Worm (Caenorhabditis elegans): Measurements from ENCODE around the gene daf-4.

The daf-4 gene

ce11 chrIII:5601999-5602398 lies 22.9 kb upstream of the daf-4 start (continued):
- TF ChIP-seq ama-1 (optimal IDR thresholded peaks at IDR 0.05), result no peak
- TF ChIP-seq lin-11 (tag; optimal IDR thresholded peaks at IDR 0.05), result no peak
- no peak for TF ChIP-seq aly-2 (tag; optimal IDR thresholded peaks at IDR 0.05)
- no peak for TF ChIP-seq blmp-1 (tag; optimal IDR thresholded peaks at IDR 0.05; ENCODE audit: insufficient read depth)
- no peak for TF ChIP-seq nhr-11 (tag; optimal IDR thresholded peaks at IDR 0.05)
- no peak for TF ChIP-seq ztf-11 (tag; optimal IDR thresholded peaks at IDR 0.05)

ce11 chrIII:5603439-5603986 lies 21.4 kb upstream of the daf-4 start, which contains the start of gene madf-11:
Gene madf-11 (minus strand): TSS chrIII:5603489.
- TF ChIP-seq Y55F3AM.14 (GFP tag; optimal IDR thresholded peaks at IDR 0.05), result no peak
- TF ChIP-seq unc-39 (tag; optimal IDR thresholded peaks at IDR 0.05), result no peak
- TF ChIP-seq ceh-16 (tag; optimal IDR thresholded peaks at IDR 0.05), result no peak
- TF ChIP-seq nhr-10 (tag; optimal IDR thresholded peaks at IDR 0.05), result no peak
- peak; percentile 36 to 81 for TF ChIP-seq lsy-2 (tag; optimal IDR thresholded peaks at IDR 0.05)
- TF ChIP-seq elt-1 (tag; optimal IDR thresholded peaks at IDR 0.05), result no peak
- TF ChIP-seq nhr-11 (tag; optimal IDR thresholded peaks at IDR 0.05), result no peak
- peak; percentile 4 for TF ChIP-seq blmp-1 (tag; optimal IDR thresholded peaks at IDR 0.05; ENCODE audit: insufficient read depth)
- TF ChIP-seq crh-2 (tag; optimal IDR thresholded peaks at IDR 0.05), result peak; percentile 62
- peak; percentile 78 for TF ChIP-seq nhr-129 (tag; optimal IDR thresholded peaks at IDR 0.05)
- TF ChIP-seq ama-1 (optimal IDR thresholded peaks at IDR 0.05), result no peak
- TF ChIP-seq C34F6.9 (tag; optimal IDR thresholded peaks at IDR 0.05), result peak; percentile 77
- no peak for TF ChIP-seq mbf-1 (tag; optimal IDR thresholded peaks at IDR 0.05)
- no peak for TF ChIP-seq peb-1 (tag; optimal IDR thresholded peaks at IDR 0.05)
- no peak for TF ChIP-seq alr-1 (tag; optimal IDR thresholded peaks at IDR 0.05)
- no peak for TF ChIP-seq lin-39 (tag; optimal IDR thresholded peaks at IDR 0.05)
- no peak for TF ChIP-seq elt-3 (tag; optimal IDR thresholded peaks at IDR 0.05)
- no peak for TF ChIP-seq nhr-12 (tag; optimal IDR thresholded peaks at IDR 0.05)
- TF ChIP-seq lin-11 (tag; optimal IDR thresholded peaks at IDR 0.05), result peak; percentile 42
- TF ChIP-seq dmd-4 (tag; optimal IDR thresholded peaks at IDR 0.05), result no peak
- TF ChIP-seq ztf-1 (GFP tag; conservative IDR thresholded peaks at IDR 0.05), result no peak
- TF ChIP-seq nhr-77 (tag; optimal IDR thresholded peaks at IDR 0.05), result no peak
- peak; percentile 58 for TF ChIP-seq sma-3 (GFP tag; optimal IDR thresholded peaks at IDR 0.05)
- TF ChIP-seq ZK546.5 (tag; optimal IDR thresholded peaks at IDR 0.05), result no peak
- TF ChIP-seq unc-62 (GFP tag; optimal IDR thresholded peaks at IDR 0.05), result no peak
- no peak for TF ChIP-seq ztf-11 (tag; optimal IDR thresholded peaks at IDR 0.05)
- no peak for TF ChIP-seq egl-27 (tag; optimal IDR thresholded peaks at IDR 0.05)
- peak; percentile 49 for TF ChIP-seq snpc-4 (tag; optimal IDR thresholded peaks at IDR 0.05)
- TF ChIP-seq nhr-23 (tag; optimal IDR thresholded peaks at IDR 0.05), result no peak
- TF ChIP-seq ceh-82 (tag; optimal IDR thresholded peaks at IDR 0.05), result no peak
- peak; percentile 55 for TF ChIP-seq nhr-21 (tag; optimal IDR thresholded peaks at IDR 0.05)
- TF ChIP-seq aly-2 (tag; optimal IDR thresholded peaks at IDR 0.05), result no peak
- TF ChIP-seq nhr-6 (tag; optimal IDR thresholded peaks at IDR 0.05), result no peak
- no peak for TF ChIP-seq ztf-4 (tag; optimal IDR thresholded peaks at IDR 0.05)
- no peak for TF ChIP-seq skn-1 (tag; optimal IDR thresholded peaks at IDR 0.05)
- peak; percentile 86 for TF ChIP-seq unc-55 (GFP tag; optimal IDR thresholded peaks at IDR 0.05)
- TF ChIP-seq sma-9 (GFP tag; optimal IDR thresholded peaks at IDR 0.05), result peak; percentile 41
- TF ChIP-seq sma-9 (tag; optimal IDR thresholded peaks at IDR 0.05), result no peak
- peak; percentile 24 for TF ChIP-seq zag-1 (tag; optimal IDR thresholded peaks at IDR 0.05)
- peak; percentile 65 for TF ChIP-seq gmeb-1 (tag; optimal IDR thresholded peaks at IDR 0.05)
- TF ChIP-seq lin-13 (GFP tag; optimal IDR thresholded peaks at IDR 0.05), result peak; percentile 70
- TF ChIP-seq nhr-237 (tag; optimal IDR thresholded peaks at IDR 0.05), result no peak
- no peak for TF ChIP-seq R02D3.7 (tag; optimal IDR thresholded peaks at IDR 0.05)
- no peak for TF ChIP-seq nhr-25 (tag; optimal IDR thresholded peaks at IDR 0.05)
- TF ChIP-seq sem-4 (tag; optimal IDR thresholded peaks at IDR 0.05), result no peak
- TF ChIP-seq mdl-1 (tag; optimal IDR thresholded peaks at IDR 0.05), result peak; percentile 27 to 66
- peak; percentile 53 for TF ChIP-seq mab-5 (tag; optimal IDR thresholded peaks at IDR 0.05)
- TF ChIP-seq F13H6.1 (tag; optimal IDR thresholded peaks at IDR 0.05), result peak; percentile 50
- TF ChIP-seq fos-1 (tag; optimal IDR thresholded peaks at IDR 0.05), result peak; percentile 59
